Fruit fly (Drosophila melanogaster) whole organism, pupa: ENCODE results near the gene RecQ4.

Experiments
- CG34367 ChIP-seq: fragments of 200-800 bp; sonication (Bioruptor generic); optimal IDR thresholded peaks from 2 replicates; lab custom pipeline; 2018; ENCODE audit warnings: missing biosample characterization, mild to moderate bottlenecking, missing genetic modification characterization
- Ets98B ChIP-seq: fragments of 200-800 bp; sonication (Bioruptor generic); IDR thresholded peaks from 2 replicates; pipeline ENCODE4 v1.3.6; 2022; ENCODE audit warnings: missing biosample characterization, missing genetic modification characterization
- Snoo ChIP-seq: fragments of 200-800 bp; sonication (Bioruptor generic); optimal IDR thresholded peaks from 3 replicates; lab custom pipeline; 2017; ENCODE audit warnings: missing biosample characterization, mild to moderate bottlenecking, missing genetic modification characterization, inconsistent platforms
- gl ChIP-seq: fragments of 200-800 bp; sonication (Bioruptor generic); optimal IDR thresholded peaks from 2 replicates; lab custom pipeline; 2018; ENCODE audit warnings: missing biosample characterization, mild to moderate bottlenecking, missing genetic modification characterization

Gene RecQ4

DNA sequence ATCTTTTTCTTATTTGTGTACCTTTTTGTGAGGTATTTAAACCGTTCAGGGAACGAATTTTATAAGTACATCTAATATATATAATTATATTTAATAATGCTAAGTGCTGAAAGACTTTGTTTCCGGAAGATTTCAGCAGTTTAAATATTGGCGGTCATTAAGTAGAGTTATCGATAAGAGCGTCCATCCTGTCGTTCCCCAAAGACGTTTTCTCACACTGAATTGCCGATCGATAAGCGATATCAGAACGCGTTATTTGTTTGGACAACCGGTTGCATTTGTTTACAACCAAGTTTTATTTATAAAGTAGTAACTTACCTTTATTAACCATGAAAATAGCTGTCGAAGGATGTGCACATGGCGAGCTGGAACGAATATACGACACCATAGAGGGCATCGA is 54.2 kb downstream of the RecQ4 start, which contains the start of gene ldbr:
TSS of gene ldbr (plus strand) at position 238 of the 400 bp plus-strand sequence.
- TF ChIP-seq Snoo (tag; lab: Kevin White, UChicago) (peak; percentile 12), Ets98B (no peak), gl (tag; lab: Kevin White, UChicago) (no peak), CG34367 (tag; lab: Kevin White, UChicago) (no peak)
